Fruit fly (Drosophila melanogaster) S2 (cell line): Measurements from ENCODE around the gene disco.

Experiments
- CG8478 ChIP-seq: fragments of >200 bp; optimal IDR thresholded peaks from 2 replicates; lab custom pipeline; 2018
- CTCF ChIP-seq, 2 experiments: fragments of >200 bp; optimal IDR thresholded peaks; 2 replicates each; lab custom pipeline; 2018

Gene disco

DNA sequence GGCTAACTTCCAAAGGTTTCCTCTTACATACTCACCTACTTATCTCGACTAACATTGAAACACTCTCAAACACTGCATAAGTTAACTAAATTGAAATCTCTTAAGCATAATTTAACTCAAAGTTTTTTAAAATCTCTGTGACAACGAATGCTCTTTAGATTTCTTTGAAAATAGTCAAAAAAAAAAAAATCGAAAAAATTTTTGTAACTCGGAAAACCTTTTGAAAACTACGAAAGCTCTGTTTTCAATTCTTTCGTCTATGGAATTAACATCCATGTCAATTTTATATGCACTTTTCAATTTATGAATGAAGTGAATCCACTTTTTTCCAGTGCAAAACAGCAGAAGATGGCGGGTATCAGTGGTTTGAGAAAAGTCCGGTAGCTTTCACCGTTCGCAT is 45.1 kb downstream of the disco start:
- TF ChIP-seq CTCF (optimal IDR thresholded peaks at IDR 0.05; lab: Kevin White, UChicago) (no peak), CG8478 (lab: Kevin White, UChicago) (no peak)
